Worm (Caenorhabditis elegans) whole organism, L2 larva: ENCODE measurements around the gene symk-1.

Experiments
- C34F6.9 ChIP-seq: fragments of 150-350 bp; optimal IDR thresholded peaks from 2 replicates; lab custom pipeline; 2014; ENCODE audit warnings: missing biosample characterization, missing genetic modification characterization
- F13H6.1 ChIP-seq: sonication (generic microtip); optimal IDR thresholded peaks from 2 replicates; lab custom pipeline; 2016; ENCODE audit warnings: missing genetic modification characterization, missing compliant biosample characterization
- R02D3.7 ChIP-seq: fragments of 150-350 bp; optimal IDR thresholded peaks from 2 replicates; lab custom pipeline; 2014; ENCODE audit warnings: missing biosample characterization, missing genetic modification characterization
- Y55F3AM.14 ChIP-seq: fragments of 200-800 bp; sonication (Bioruptor generic); optimal IDR thresholded peaks from 2 replicates; lab custom pipeline; 2018; ENCODE audit warnings: mild to moderate bottlenecking, missing genetic modification characterization, missing compliant biosample characterization
- ZK546.5 ChIP-seq: sonication (generic microtip); optimal IDR thresholded peaks from 2 replicates; lab custom pipeline; 2017; ENCODE audit warnings: missing biosample characterization, missing genetic modification characterization
- alr-1 ChIP-seq: fragments of 150-350 bp; optimal IDR thresholded peaks from 2 replicates; lab custom pipeline; 2014; ENCODE audit warnings: missing biosample characterization, missing genetic modification characterization
- aly-2 ChIP-seq: fragments of 150-350 bp; optimal IDR thresholded peaks from 2 replicates; lab custom pipeline; 2014; ENCODE audit warnings: missing biosample characterization, missing genetic modification characterization
- ama-1 ChIP-seq: fragments of 150-350 bp; optimal IDR thresholded peaks from 2 replicates; lab custom pipeline; 2018; ENCODE audit warnings: inconsistent platforms
- blmp-1 ChIP-seq: sonication (generic microtip); optimal IDR thresholded peaks from 2 replicates; lab custom pipeline; 2017; ENCODE audit warnings: missing genetic modification characterization, mild to moderate bottlenecking, missing compliant biosample characterization, antibody characterized with exemption, moderate library complexity; ENCODE audit not compliant: insufficient read depth
- ceh-16 ChIP-seq: fragments of 150-350 bp; optimal IDR thresholded peaks from 2 replicates; lab custom pipeline; 2014; ENCODE audit warnings: missing biosample characterization, missing genetic modification characterization
- ceh-82 ChIP-seq: fragments of 150-350 bp; optimal IDR thresholded peaks from 2 replicates; lab custom pipeline; 2014; ENCODE audit warnings: missing biosample characterization, missing genetic modification characterization
- crh-2 ChIP-seq: sonication (generic microtip); optimal IDR thresholded peaks from 2 replicates; lab custom pipeline; 2017; ENCODE audit warnings: missing biosample characterization, missing genetic modification characterization
- dmd-4 ChIP-seq: sonication (generic microtip); optimal IDR thresholded peaks from 2 replicates; lab custom pipeline; 2017; ENCODE audit warnings: missing biosample characterization, missing genetic modification characterization
- egl-27 ChIP-seq: sonication (generic microtip); optimal IDR thresholded peaks from 3 replicates; lab custom pipeline; 2017; ENCODE audit warnings: missing biosample characterization, missing genetic modification reagents, missing genetic modification characterization
- elt-1 ChIP-seq: fragments of 150-350 bp; optimal IDR thresholded peaks from 2 replicates; lab custom pipeline; 2014; ENCODE audit warnings: missing biosample characterization, missing genetic modification characterization
- elt-3 ChIP-seq: sonication (generic microtip); optimal IDR thresholded peaks from 2 replicates; lab custom pipeline; 2017; ENCODE audit warnings: missing biosample characterization, missing genetic modification characterization
- fos-1 ChIP-seq: fragments of 150-350 bp; optimal IDR thresholded peaks from 2 replicates; lab custom pipeline; 2014; ENCODE audit warnings: missing biosample characterization, missing genetic modification characterization
- gmeb-1 ChIP-seq: fragments of 150-350 bp; optimal IDR thresholded peaks from 2 replicates; lab custom pipeline; 2014; ENCODE audit warnings: missing biosample characterization, missing genetic modification characterization
- lin-11 ChIP-seq: fragments of 150-350 bp; sonication (generic microtip); optimal IDR thresholded peaks from 2 replicates; lab custom pipeline; 2014; ENCODE audit warnings: missing biosample characterization, missing genetic modification characterization, inconsistent platforms, mixed read lengths
- lin-13 ChIP-seq: fragments of 150-350 bp; optimal IDR thresholded peaks from 2 replicates; lab custom pipeline; 2014; ENCODE audit warnings: missing biosample characterization, missing genetic modification reagents, missing genetic modification characterization
- lin-39 ChIP-seq: fragments of 150-350 bp; optimal IDR thresholded peaks from 2 replicates; lab custom pipeline; 2014; ENCODE audit warnings: missing biosample characterization, missing genetic modification reagents, missing genetic modification characterization
- lsy-2 ChIP-seq, 2 experiments: fragments of 150-350 bp in 1 of 2; sonication (generic microtip) in 1 of 2; optimal IDR thresholded peaks; 2 replicates each; lab custom pipeline; 2014 to 2017; ENCODE audit warnings: missing biosample characterization in 2 of 2, missing genetic modification characterization in 2 of 2
- mab-5 ChIP-seq: fragments of 150-350 bp; optimal IDR thresholded peaks from 2 replicates; lab custom pipeline; 2014; ENCODE audit warnings: missing biosample characterization, missing genetic modification characterization
- mbf-1 ChIP-seq: sonication (generic microtip); optimal IDR thresholded peaks from 2 replicates; lab custom pipeline; 2017; ENCODE audit warnings: missing biosample characterization, missing genetic modification characterization
- mdl-1 ChIP-seq, 2 experiments: fragments of 150-350 bp in 1 of 2; sonication (generic microtip) in 1 of 2; optimal IDR thresholded peaks; 2 replicates each; lab custom pipeline; 2017; ENCODE audit warnings: missing biosample characterization in 2 of 2, missing genetic modification characterization in 2 of 2
- nhr-10 ChIP-seq: sonication (generic microtip); optimal IDR thresholded peaks from 2 replicates; lab custom pipeline; 2017; ENCODE audit warnings: missing biosample characterization, missing genetic modification characterization
- nhr-11 ChIP-seq: fragments of 150-350 bp; optimal IDR thresholded peaks from 2 replicates; lab custom pipeline; 2014; ENCODE audit warnings: missing biosample characterization, missing genetic modification characterization
- nhr-12 ChIP-seq: fragments of 150-350 bp; optimal IDR thresholded peaks from 2 replicates; lab custom pipeline; 2014; ENCODE audit warnings: missing biosample characterization, missing genetic modification characterization
- nhr-129 ChIP-seq: fragments of 150-350 bp; optimal IDR thresholded peaks from 2 replicates; lab custom pipeline; 2014; ENCODE audit warnings: missing biosample characterization, missing genetic modification characterization
- nhr-21 ChIP-seq: fragments of 150-350 bp; optimal IDR thresholded peaks from 2 replicates; lab custom pipeline; 2014; ENCODE audit warnings: missing biosample characterization, missing genetic modification characterization
- nhr-23 ChIP-seq: fragments of 150-350 bp; optimal IDR thresholded peaks from 2 replicates; lab custom pipeline; 2014; ENCODE audit warnings: missing biosample characterization, missing genetic modification reagents, missing genetic modification characterization
- nhr-237 ChIP-seq: fragments of 150-350 bp; optimal IDR thresholded peaks from 2 replicates; lab custom pipeline; 2014; ENCODE audit warnings: missing biosample characterization, missing genetic modification characterization
- nhr-25 ChIP-seq: fragments of 150-350 bp; sonication (generic microtip); optimal IDR thresholded peaks from 3 replicates; lab custom pipeline; 2014; ENCODE audit warnings: missing biosample characterization, missing genetic modification characterization
- nhr-6 ChIP-seq: fragments of 150-350 bp; optimal IDR thresholded peaks from 2 replicates; lab custom pipeline; 2014; ENCODE audit warnings: missing biosample characterization, missing genetic modification characterization
- nhr-77 ChIP-seq: fragments of 150-350 bp; optimal IDR thresholded peaks from 2 replicates; lab custom pipeline; 2014; ENCODE audit warnings: missing biosample characterization, missing genetic modification characterization
- peb-1 ChIP-seq: fragments of 150-350 bp; optimal IDR thresholded peaks from 2 replicates; lab custom pipeline; 2014; ENCODE audit warnings: missing biosample characterization, missing genetic modification characterization
- sem-4 ChIP-seq: fragments of 150-350 bp; optimal IDR thresholded peaks from 2 replicates; lab custom pipeline; 2014; ENCODE audit warnings: missing biosample characterization, missing genetic modification reagents, missing genetic modification characterization
- skn-1 ChIP-seq: sonication (generic microtip); optimal IDR thresholded peaks from 2 replicates; lab custom pipeline; 2017; ENCODE audit warnings: missing biosample characterization, missing genetic modification characterization
- sma-3 ChIP-seq: sonication (generic microtip); optimal IDR thresholded peaks from 2 replicates; lab custom pipeline; 2016; ENCODE audit warnings: missing genetic modification reagents, missing genetic modification characterization, missing compliant biosample characterization
- sma-9 ChIP-seq, 2 experiments: fragments of 150-350 bp in 1 of 2; sonication (generic microtip) in 1 of 2; optimal IDR thresholded peaks; 2 replicates each; lab custom pipeline; 2014 to 2016; ENCODE audit warnings: missing genetic modification characterization in 2 of 2, mild to moderate bottlenecking in 1 of 2, missing biosample characterization in 1 of 2, missing compliant biosample characterization in 1 of 2, missing genetic modification reagents in 1 of 2, moderate library complexity in 1 of 2
- snpc-4 ChIP-seq: fragments of 150-350 bp; optimal IDR thresholded peaks from 2 replicates; lab custom pipeline; 2014; ENCODE audit warnings: missing biosample characterization, missing genetic modification characterization
- unc-39 ChIP-seq: fragments of 150-350 bp; optimal IDR thresholded peaks from 2 replicates; lab custom pipeline; 2014; ENCODE audit warnings: missing biosample characterization, missing genetic modification characterization
- unc-55 ChIP-seq: fragments of 150-350 bp; sonication (generic microtip); optimal IDR thresholded peaks from 3 replicates; lab custom pipeline; 2014; ENCODE audit warnings: missing biosample characterization, missing genetic modification reagents, missing genetic modification characterization
- unc-62 ChIP-seq: fragments of 150-350 bp; optimal IDR thresholded peaks from 2 replicates; lab custom pipeline; 2014; ENCODE audit warnings: missing biosample characterization, missing genetic modification reagents, missing genetic modification characterization
- zag-1 ChIP-seq: fragments of 150-350 bp; optimal IDR thresholded peaks from 2 replicates; lab custom pipeline; 2014; ENCODE audit warnings: missing biosample characterization, missing genetic modification characterization
- ztf-1 ChIP-seq: fragments of 200-800 bp; sonication (Bioruptor generic); conservative IDR thresholded peaks from 2 replicates; pipeline ENCODE4 v1.3.6; 2022; ENCODE audit warnings: missing genetic modification characterization, missing compliant biosample characterization
- ztf-11 ChIP-seq: sonication (generic microtip); optimal IDR thresholded peaks from 2 replicates; lab custom pipeline; 2017; ENCODE audit warnings: missing biosample characterization, missing genetic modification characterization
- ztf-4 ChIP-seq: fragments of 150-350 bp; optimal IDR thresholded peaks from 2 replicates; lab custom pipeline; 2014; ENCODE audit warnings: missing biosample characterization, missing genetic modification characterization

Gene symk-1

ce11 chrV:8610633-8611404 is 40.7 kb downstream of the symk-1 start, which contains the start of gene fip-4:
Gene fip-4 (minus strand): TSS chrV:8611268.
- TF ChIP-seq nhr-12 (tag; lab: Kevin White, UChicago) (no peak), ZK546.5 (tag; lab: Kevin White, UChicago) (no peak), elt-1 (no peak), nhr-21 (peak; percentile 44), lsy-2 (tag; optimal IDR thresholded peaks at IDR 0.05; lab: Kevin White, UChicago) (peak in 1 of 2 experiments; percentile 22), nhr-77 (no peak), mab-5 (tag; lab: Kevin White, UChicago) (no peak), lin-39 (tag; lab: Kevin White, UChicago) (no peak), sma-9 (GFP tag; optimal IDR thresholded peaks at IDR 0.05; lab: Kevin White, UChicago) (peak; percentile 70), sma-9 (tag; optimal IDR thresholded peaks at IDR 0.05; lab: Kevin White, UChicago) (no peak), peb-1 (no peak), nhr-25 (peak; percentile 79), sem-4 (tag; lab: Kevin White, UChicago) (peak; percentile 28), nhr-23 (tag; lab: Kevin White, UChicago) (no peak), nhr-6 (tag; lab: Kevin White, UChicago) (no peak), nhr-10 (tag; lab: Kevin White, UChicago) (no peak), snpc-4 (tag; lab: Kevin White, UChicago) (no peak), Y55F3AM.14 (GFP tag; lab: Kevin White, UChicago) (no peak), elt-3 (tag; lab: Kevin White, UChicago) (no peak), lin-13 (no peak), fos-1 (tag; lab: Kevin White, UChicago) (peak; percentile 43), mdl-1 (tag; optimal IDR thresholded peaks at IDR 0.05; lab: Kevin White, UChicago) (peak in 1 of 2 experiments; percentile 34), skn-1 (no peak), alr-1 (tag; lab: Kevin White, UChicago) (no peak), zag-1 (tag; lab: Kevin White, UChicago) (no peak), lin-11 (tag; lab: Kevin White, UChicago) (no peak), ceh-82 (tag; lab: Kevin White, UChicago) (no peak), unc-39 (no peak), nhr-11 (tag; lab: Kevin White, UChicago) (no peak), egl-27 (no peak), ztf-1 (no peak), ceh-16 (tag; lab: Kevin White, UChicago) (no peak), ama-1 (lab: Kevin White, UChicago) (peak; percentile 55), unc-55 (no peak), C34F6.9 (tag; lab: Kevin White, UChicago) (peak; percentile 45), ztf-11 (tag; lab: Kevin White, UChicago) (no peak), ztf-4 (tag; lab: Kevin White, UChicago) (no peak), crh-2 (tag; lab: Kevin White, UChicago) (no peak), sma-3 (GFP tag; lab: Kevin White, UChicago) (peak; percentile 29), blmp-1 (tag; lab: Kevin White, UChicago) (peak; percentile 98), mbf-1 (tag; lab: Kevin White, UChicago) (no peak), gmeb-1 (tag; lab: Kevin White, UChicago) (no peak), R02D3.7 (no peak), dmd-4 (no peak), nhr-129 (peak; percentile 46), unc-62 (GFP tag; lab: Kevin White, UChicago) (no peak), nhr-237 (tag; lab: Kevin White, UChicago) (no peak), F13H6.1 (tag; lab: Kevin White, UChicago) (peak; percentile 7), aly-2 (tag; lab: Kevin White, UChicago) (no peak)
